Fruit fly (Drosophila melanogaster) whole organism: Measurements from ENCODE around the gene Cat.

Source experiments
- Dll ChIP-seq: fragments of >200 bp; optimal IDR thresholded peaks from 2 replicates; lab custom pipeline; 2017
- usp ChIP-seq: fragments of >200 bp; optimal IDR thresholded peaks from 2 replicates; lab custom pipeline; 2017; ENCODE audit warnings: missing biosample characterization, missing genetic modification characterization, mixed read lengths

DNA sequence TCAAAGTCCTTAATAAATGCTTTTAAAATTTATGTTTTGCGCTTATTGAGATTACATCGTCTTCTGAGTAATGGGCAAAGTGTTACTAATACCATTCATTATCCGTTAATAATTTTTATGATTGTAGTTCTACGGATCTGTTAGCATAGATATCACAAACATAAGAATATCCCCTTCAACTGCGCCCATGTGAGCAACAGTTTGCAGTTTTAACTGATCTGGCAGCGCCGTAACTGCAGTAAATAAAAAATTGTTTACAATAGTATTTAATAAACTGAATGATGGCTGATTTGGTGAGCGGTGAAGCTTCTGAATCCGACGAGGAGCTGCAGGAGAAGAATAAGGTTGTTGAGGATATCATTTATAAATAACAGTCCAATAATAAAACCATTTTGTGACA lies 47.6 kb downstream of the Cat start, which contains the start of gene Blos3:
- no peak for TF ChIP-seq Dll (lab: Kevin White, UChicago)
- TF ChIP-seq usp = no peak
